Fruit fly (Drosophila melanogaster): Measurements from ENCODE around the gene nanos.

The nanos gene

dm6 chr3R:19118505-19119138 is 38.4 kb upstream of the nanos start:
- TF ChIP-seq Sp1 (GFP tag; optimal IDR thresholded peaks at IDR 0.05) = peak; percentile 59
- TF ChIP-seq Dfd (GFP tag; optimal IDR thresholded peaks at IDR 0.05) = peak; percentile 32
- TF ChIP-seq psq (GFP tag; optimal IDR thresholded peaks at IDR 0.05) = peak; percentile 64
- peak in 1 of 2 experiments; percentile 86 for TF ChIP-seq foxo (GFP tag; optimal IDR thresholded peaks at IDR 0.05)
- TF ChIP-seq Hr83 (GFP tag; optimal IDR thresholded peaks at IDR 0.05; ENCODE audit: poor library complexity, severe bottlenecking) = no peak
- no peak for TF ChIP-seq sage (GFP tag; optimal IDR thresholded peaks at IDR 0.05)
- TF ChIP-seq ey (GFP tag; optimal IDR thresholded peaks at IDR 0.05) = peak; percentile 83
- no peak for TF ChIP-seq dl (GFP tag; optimal IDR thresholded peaks at IDR 0.05; ENCODE audit: insufficient read depth in 1 of 2, partially characterized antibody in 2 of 2)
- TF ChIP-seq GATAd (GFP tag; optimal IDR thresholded peaks at IDR 0.05) = no peak
- peak; percentile 47 for TF ChIP-seq Jra (GFP tag; optimal IDR thresholded peaks at IDR 0.05)
- TF ChIP-seq Hr78 (GFP tag; optimal IDR thresholded peaks at IDR 0.05) = no peak
- TF ChIP-seq br (GFP tag; optimal IDR thresholded peaks at IDR 0.05) = peak; percentile 78
- no peak for TF ChIP-seq Mio (GFP tag; optimal IDR thresholded peaks at IDR 0.05)
- TF ChIP-seq sv (GFP tag; optimal IDR thresholded peaks at IDR 0.05) = no peak
- no peak for TF ChIP-seq Hnf4 (GFP tag; optimal IDR thresholded peaks at IDR 0.05)
- no peak for TF ChIP-seq Dif (GFP tag; optimal IDR thresholded peaks at IDR 0.05; ENCODE audit: partially characterized antibody)
- TF ChIP-seq usp (GFP tag; optimal IDR thresholded peaks at IDR 0.05) = no peak
- peak; percentile 75 for TF ChIP-seq rgr (GFP tag; optimal IDR thresholded peaks at IDR 0.05)
- no peak for TF ChIP-seq Abd-B (GFP tag; optimal IDR thresholded peaks at IDR 0.05)
- TF ChIP-seq Myc (optimal IDR thresholded peaks at IDR 0.05) = no peak
- no peak for TF ChIP-seq N (GFP tag; optimal IDR thresholded peaks at IDR 0.05)
- peak; percentile 82 for TF ChIP-seq fru (GFP tag; optimal IDR thresholded peaks at IDR 0.05)
- TF ChIP-seq woc (GFP tag; optimal IDR thresholded peaks at IDR 0.05) = peak; percentile 89
- TF ChIP-seq HLH106 (tag; optimal IDR thresholded peaks at IDR 0.05) = peak; percentile 77
- no peak for TF ChIP-seq brk (GFP tag; optimal IDR thresholded peaks at IDR 0.05)
- no peak for TF ChIP-seq Rel (GFP tag; optimal IDR thresholded peaks at IDR 0.05)
- no peak for TF ChIP-seq Rel (tag; optimal IDR thresholded peaks at IDR 0.05)
- TF ChIP-seq CG9705 (GFP tag; optimal IDR thresholded peaks at IDR 0.05) = no peak
- TF ChIP-seq lola (GFP tag; optimal IDR thresholded peaks at IDR 0.05) = no peak
- no peak for TF ChIP-seq tai (GFP tag; optimal IDR thresholded peaks at IDR 0.05)
- TF ChIP-seq OdsH (GFP tag; optimal IDR thresholded peaks at IDR 0.05) = peak; percentile 69
- peak; percentile 45 for TF ChIP-seq CG32264 (GFP tag; optimal IDR thresholded peaks at IDR 0.05)
- no peak for TF ChIP-seq dsf (GFP tag; optimal IDR thresholded peaks at IDR 0.05; ENCODE audit: borderline replicate concordance)
- peak; percentile 34 for TF ChIP-seq pan (optimal IDR thresholded peaks at IDR 0.05)
- TF ChIP-seq dmrt93B (GFP tag; optimal IDR thresholded peaks at IDR 0.05) = peak; percentile 59
- TF ChIP-seq CrebA (GFP tag; optimal IDR thresholded peaks at IDR 0.05; ENCODE audit: borderline replicate concordance) = peak; percentile 71
- no peak for TF ChIP-seq Vsx2 (GFP tag; optimal IDR thresholded peaks at IDR 0.05; ENCODE audit: partially characterized antibody)
- TF ChIP-seq jim (GFP tag; optimal IDR thresholded peaks at IDR 0.05) = no peak
- TF ChIP-seq h (GFP tag; optimal IDR thresholded peaks at IDR 0.05) = peak; percentile 80

dm6 chr3R:19132146-19132833 is 24.7 kb upstream of the nanos start, which contains the start of gene Cyp12a5:
Gene Cyp12a5, plus strand, starts transcription at chr3R:19132648.
- TF ChIP-seq fru (GFP tag; optimal IDR thresholded peaks at IDR 0.05) (peak; percentile 24), h (GFP tag; optimal IDR thresholded peaks at IDR 0.05) (peak; percentile 29), foxo (GFP tag; optimal IDR thresholded peaks at IDR 0.05) (peak in 1 of 2 experiments; percentile 12), ey (GFP tag; optimal IDR thresholded peaks at IDR 0.05) (no peak), OdsH (GFP tag; optimal IDR thresholded peaks at IDR 0.05) (peak; percentile 41)
